Worm (Caenorhabditis elegans): Measurements from ENCODE around the gene C34F6.5.

DNA sequence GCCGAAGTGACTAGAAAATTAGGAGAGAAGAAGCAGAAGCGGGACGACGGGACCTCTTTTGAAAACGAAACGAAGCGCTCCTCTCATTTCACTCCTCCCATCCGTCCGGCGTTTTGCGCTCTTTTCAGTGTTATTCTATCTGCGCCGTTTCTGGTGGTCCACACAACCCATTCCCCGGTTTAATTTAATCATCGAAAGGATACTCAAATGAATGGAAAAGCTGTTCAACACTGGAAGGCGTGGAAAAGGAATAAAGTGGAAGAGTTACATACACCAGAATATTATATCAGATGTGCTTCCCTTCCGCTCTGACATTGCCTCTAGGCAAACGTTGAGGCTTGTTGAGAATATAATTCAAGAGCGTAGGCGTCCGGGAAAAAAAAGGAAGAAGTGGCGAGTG lies 36.4 kb upstream of the C34F6.5 start:
- no peak for TF ChIP-seq bed-3 (GFP tag; optimal IDR thresholded peaks at IDR 0.05)
- no peak for TF ChIP-seq ztf-11 (tag; optimal IDR thresholded peaks at IDR 0.05)
- no peak for TF ChIP-seq nhr-76 (tag; optimal IDR thresholded peaks at IDR 0.05)
- TF ChIP-seq drap-1 (GFP tag; optimal IDR thresholded peaks at IDR 0.05): no peak

Measured in whole organism, mixed stage, embryonic.